Fruit fly (Drosophila melanogaster) whole organism, adult: Measurements from ENCODE around the gene CG43179.
A peak's percentile ranks its signal among the peaks of the same experiment; 100 is the strongest.

Experiments used
- CG11617 ChIP-seq: fragments of 200-800 bp; sonication (Bioruptor generic); optimal IDR thresholded peaks from 2 replicates; lab custom pipeline; 2017; ENCODE audit warnings: mild to moderate bottlenecking, missing biosample characterization, missing genetic modification reagents, missing genetic modification characterization
- CG14711 ChIP-seq: fragments of 200-800 bp; sonication (Bioruptor generic); optimal IDR thresholded peaks from 2 replicates; lab custom pipeline; 2018; ENCODE audit warnings: missing biosample characterization, mild to moderate bottlenecking, missing genetic modification characterization, moderate library complexity
- CG1620 ChIP-seq: fragments of 200-800 bp; sonication (Bioruptor generic); optimal IDR thresholded peaks from 2 replicates; lab custom pipeline; 2016; ENCODE audit warnings: missing biosample characterization, missing genetic modification characterization
- CG33017 ChIP-seq: fragments of 200-800 bp; sonication (Bioruptor generic); optimal IDR thresholded peaks from 2 replicates; lab custom pipeline; 2018; ENCODE audit warnings: missing biosample characterization, mild to moderate bottlenecking, missing genetic modification characterization, moderate library complexity
- CG5204 ChIP-seq: fragments of 200-800 bp; sonication (Bioruptor generic); optimal IDR thresholded peaks from 2 replicates; lab custom pipeline; 2016; ENCODE audit warnings: missing biosample characterization, missing genetic modification characterization
- CG7045 ChIP-seq: fragments of 200-800 bp; sonication (Bioruptor generic); optimal IDR thresholded peaks from 2 replicates; lab custom pipeline; 2017; ENCODE audit warnings: missing biosample characterization, mild to moderate bottlenecking, missing genetic modification characterization
- Clk ChIP-seq: fragments of 200-800 bp; sonication (Bioruptor generic); optimal IDR thresholded peaks from 2 replicates; lab custom pipeline; 2017; ENCODE audit warnings: missing biosample characterization, missing genetic modification characterization
- Hr96 ChIP-seq: fragments of 200-800 bp; sonication (Bioruptor generic); optimal IDR thresholded peaks from 2 replicates; lab custom pipeline; 2016; ENCODE audit warnings: missing biosample characterization, missing genetic modification characterization
- Mnt ChIP-seq: fragments of 200-800 bp; sonication (Bioruptor generic); optimal IDR thresholded peaks from 2 replicates; lab custom pipeline; 2016; ENCODE audit warnings: missing biosample characterization, mild to moderate bottlenecking, missing genetic modification characterization
- bab1 ChIP-seq: fragments of 200-800 bp; sonication (Bioruptor generic); optimal IDR thresholded peaks from 3 replicates; lab custom pipeline; 2019; ENCODE audit warnings: missing biosample characterization, mild to moderate bottlenecking, missing genetic modification characterization, moderate library complexity
- cic ChIP-seq: fragments of 200-800 bp; sonication (Bioruptor generic); optimal IDR thresholded peaks from 2 replicates; lab custom pipeline; 2017; ENCODE audit warnings: missing biosample characterization, mild to moderate bottlenecking, missing genetic modification characterization, moderate library complexity
- cnc ChIP-seq, 2 experiments: fragments of >200 bp; optimal IDR thresholded peaks; 2 replicates each; lab custom pipeline; 2017
- kay ChIP-seq: fragments of 200-800 bp; sonication (Bioruptor generic); peaks from one replicate; lab custom pipeline; 2016; ENCODE audit warnings: missing biosample characterization, missing genetic modification characterization, borderline replicate concordance
- pad ChIP-seq: fragments of 200-800 bp; sonication (Bioruptor generic); optimal IDR thresholded peaks from 3 replicates; lab custom pipeline; 2017; ENCODE audit warnings: missing biosample characterization, missing genetic modification characterization, mild to moderate bottlenecking, moderate library complexity, missing genetic modification reagents

DNA sequence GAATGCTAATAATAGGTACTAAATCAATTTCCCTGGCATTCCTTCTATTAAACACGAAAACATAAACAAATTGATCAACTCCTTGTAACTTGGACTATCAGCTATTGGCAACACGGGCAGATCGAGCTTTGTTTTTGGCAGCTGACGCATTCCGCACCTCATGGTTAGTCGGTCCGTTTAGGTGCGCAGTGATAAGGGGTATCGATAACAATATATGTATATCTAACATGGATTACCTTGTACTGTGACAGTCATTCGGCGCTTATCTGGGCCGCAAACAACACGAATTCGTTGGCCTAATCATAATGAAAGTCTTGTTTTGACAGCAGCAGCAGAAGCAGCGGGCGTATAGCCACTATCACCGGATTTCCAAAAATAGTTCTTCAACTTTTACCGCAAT, 32.1 kb downstream of the CG43179 start:
- no peak for TF ChIP-seq pad (GFP tag; lab: Kevin White, UChicago)
- no peak for TF ChIP-seq CG1620
- no peak for TF ChIP-seq CG11617 (GFP tag; lab: Kevin White, UChicago)
- no peak for TF ChIP-seq Hr96 (GFP tag; lab: Kevin White, UChicago)
- TF ChIP-seq bab1 = no peak
- no peak for TF ChIP-seq CG33017 (tag; lab: Kevin White, UChicago)
- TF ChIP-seq Clk = no peak
- no peak for TF ChIP-seq CG14711 (tag; lab: Kevin White, UChicago)
- peak; percentile 46 for TF ChIP-seq kay (GFP tag; lab: Kevin White, UChicago)
- TF ChIP-seq CG7045 (GFP tag; lab: Kevin White, UChicago) = no peak
- no peak for TF ChIP-seq cic
- TF ChIP-seq cnc (optimal IDR thresholded peaks at IDR 0.05; lab: Kevin White, UChicago) = no peak
- TF ChIP-seq CG5204 = no peak
- TF ChIP-seq Mnt = no peak
